Fruit fly (Drosophila melanogaster): ENCODE results near the gene grass.

grass gene

dm6 chr3R:27167350-27167749 is 9.6 kb downstream of the grass start (continued):
- TF ChIP-seq acj6 (GFP tag; optimal IDR thresholded peaks at IDR 0.05), result peak; percentile 51
- TF ChIP-seq OdsH (GFP tag; optimal IDR thresholded peaks at IDR 0.05), result peak; percentile 63
- TF ChIP-seq pdm3 (GFP tag; optimal IDR thresholded peaks at IDR 0.05), result peak; percentile 70
- TF ChIP-seq CG16779 (tag; optimal IDR thresholded peaks at IDR 0.05), result peak; percentile 20
- TF ChIP-seq dsx (GFP tag; optimal IDR thresholded peaks at IDR 0.05; ENCODE audit: poor library complexity, severe bottlenecking), result peak; percentile 64
- TF ChIP-seq CG10669 (GFP tag; optimal IDR thresholded peaks at IDR 0.05), result peak; percentile 47
- no peak for TF ChIP-seq Ets21C (GFP tag; optimal IDR thresholded peaks at IDR 0.05)
- TF ChIP-seq CG32006 (GFP tag; optimal IDR thresholded peaks at IDR 0.05), result peak; percentile 92

- TF ChIP-seq eg (GFP tag; IDR thresholded peaks at IDR 0.05) (no peak), CG6276 (GFP tag; optimal IDR thresholded peaks at IDR 0.05) (no peak), Sox102F (GFP tag; optimal IDR thresholded peaks at IDR 0.05) (peak; percentile 76), CG10669 (GFP tag; optimal IDR thresholded peaks at IDR 0.05) (peak; percentile 38), CG6163 (GFP tag; IDR thresholded peaks at IDR 0.05) (no peak; the same call in 2 of the 3 replicates), Smox (GFP tag; optimal IDR thresholded peaks at IDR 0.05) (peak; percentile 72), fkh (GFP tag; optimal IDR thresholded peaks at IDR 0.05) (no peak), CG8632 (GFP tag; optimal IDR thresholded peaks at IDR 0.05) (peak; percentile 33), Lpt (GFP tag; optimal IDR thresholded peaks at IDR 0.05) (no peak), fd59A (GFP tag; optimal IDR thresholded peaks at IDR 0.05) (peak; percentile 22), Ets96B (tag; optimal IDR thresholded peaks at IDR 0.05) (peak; percentile 28), acj6 (GFP tag; optimal IDR thresholded peaks at IDR 0.05) (peak; percentile 41), CG3919 (GFP tag; optimal IDR thresholded peaks at IDR 0.05) (peak; percentile 45), Hr4 (GFP tag; optimal IDR thresholded peaks at IDR 0.05) (no peak), Eip78C (GFP tag) (peak; percentile 90), CG6808 (GFP tag; optimal IDR thresholded peaks at IDR 0.05) (peak; percentile 45), Hr38 (GFP tag; optimal IDR thresholded peaks at IDR 0.05) (no peak), salr (GFP tag; optimal IDR thresholded peaks at IDR 0.05) (no peak), ss (GFP tag; optimal IDR thresholded peaks at IDR 0.05) (peak in 1 of 2 experiments; percentile 28), esn (GFP tag; optimal IDR thresholded peaks at IDR 0.05) (peak; percentile 86), spab (GFP tag; optimal IDR thresholded peaks at IDR 0.05) (peak; percentile 45), CG4318 (GFP tag; optimal IDR thresholded peaks at IDR 0.05) (no peak), Sox15 (GFP tag; optimal IDR thresholded peaks at IDR 0.05) (peak; percentile 10), dac (GFP tag; optimal IDR thresholded peaks at IDR 0.05) (no peak), CG11902 (GFP tag; optimal IDR thresholded peaks at IDR 0.05) (peak; percentile 29), CG15336 (GFP tag; IDR thresholded peaks at IDR 0.05) (no peak), dsx (GFP tag; optimal IDR thresholded peaks at IDR 0.05; ENCODE audit: poor library complexity, severe bottlenecking) (peak; percentile 20), OdsH (GFP tag; optimal IDR thresholded peaks at IDR 0.05) (peak; percentile 43), Sox14 (GFP tag; optimal IDR thresholded peaks at IDR 0.05) (peak; percentile 62), Met (GFP tag; optimal IDR thresholded peaks at IDR 0.05) (peak; percentile 75), cyc (GFP tag; optimal IDR thresholded peaks at IDR 0.05) (peak; percentile 71), net (GFP tag; optimal IDR thresholded peaks at IDR 0.05) (no peak), CG11294 (GFP tag; IDR thresholded peaks at IDR 0.05) (no peak), lz (GFP tag; optimal IDR thresholded peaks at IDR 0.05) (peak; percentile 72), Hr39 (GFP tag; optimal IDR thresholded peaks at IDR 0.05) (peak; percentile 63), CG6792 (GFP tag; optimal IDR thresholded peaks at IDR 0.05) (peak; percentile 35), fd85E (GFP tag; optimal IDR thresholded peaks at IDR 0.05) (no peak), CG31627 (GFP tag; optimal IDR thresholded peaks at IDR 0.05) (peak; percentile 64), achi (GFP tag; optimal IDR thresholded peaks at IDR 0.05) (peak; percentile 45), Eip93F (GFP tag; optimal IDR thresholded peaks at IDR 0.05) (no peak), Gug (GFP tag; IDR thresholded peaks at IDR 0.05) (no peak), CG16779 (tag; optimal IDR thresholded peaks at IDR 0.05) (no peak), vri (GFP tag; optimal IDR thresholded peaks at IDR 0.05) (peak; percentile 67), CG9139 (GFP tag; optimal IDR thresholded peaks at IDR 0.05) (no peak), CG8319 (GFP tag; optimal IDR thresholded peaks at IDR 0.05) (no peak), CG3032 (tag; optimal IDR thresholded peaks at IDR 0.05) (peak; percentile 38), pdm3 (GFP tag; optimal IDR thresholded peaks at IDR 0.05) (peak; percentile 22)
These were observed 13.4 kb downstream of the grass start for dm6 chr3R:27171153-27171552.
